Worm (Caenorhabditis elegans): ENCODE results near the gene fbxa-18.

fbxa-18 gene

DNA sequence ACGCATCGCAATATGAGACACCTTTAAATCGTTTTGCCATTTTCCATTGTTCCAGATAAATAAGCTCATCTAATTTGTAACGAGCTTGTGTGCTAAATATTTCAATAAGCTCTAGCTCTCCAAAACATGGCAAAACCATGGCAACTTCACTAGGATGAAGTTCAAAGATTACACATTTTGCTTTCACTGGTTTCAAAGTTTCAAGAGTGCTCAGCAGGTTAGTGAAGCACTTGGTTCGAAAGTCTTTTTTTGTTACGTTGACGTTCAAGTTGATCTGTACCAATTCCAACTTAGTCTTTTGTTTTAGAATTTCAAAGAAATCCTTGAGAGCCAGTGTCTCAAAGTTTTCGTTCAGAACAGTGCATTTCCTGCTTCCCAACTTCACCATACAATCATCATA, at the start of gene fbxa-18:
fbxa-18 (plus strand) TSS at position 301 of the 400 bp plus-strand sequence.
- TF ChIP-seq ztf-11 (tag; optimal IDR thresholded peaks at IDR 0.05): no peak
- no peak for TF ChIP-seq tbx-2 (tag; optimal IDR thresholded peaks at IDR 0.05)
- TF ChIP-seq ceh-82 (tag; optimal IDR thresholded peaks at IDR 0.05): no peak
- no peak for TF ChIP-seq egl-27 (tag; optimal IDR thresholded peaks at IDR 0.05)
- no peak for TF ChIP-seq blmp-1 (tag; optimal IDR thresholded peaks at IDR 0.05)
- no peak for TF ChIP-seq vab-15 (tag; optimal IDR thresholded peaks at IDR 0.05)
- TF ChIP-seq lin-13 (GFP tag; optimal IDR thresholded peaks at IDR 0.05): no peak
- TF ChIP-seq unc-86 (tag; optimal IDR thresholded peaks at IDR 0.05): no peak
- no peak for TF ChIP-seq nhr-28 (tag; optimal IDR thresholded peaks at IDR 0.05)
- TF ChIP-seq egl-13 (tag; optimal IDR thresholded peaks at IDR 0.05): no peak
- TF ChIP-seq lin-39 (tag; optimal IDR thresholded peaks at IDR 0.05): no peak

DNA sequence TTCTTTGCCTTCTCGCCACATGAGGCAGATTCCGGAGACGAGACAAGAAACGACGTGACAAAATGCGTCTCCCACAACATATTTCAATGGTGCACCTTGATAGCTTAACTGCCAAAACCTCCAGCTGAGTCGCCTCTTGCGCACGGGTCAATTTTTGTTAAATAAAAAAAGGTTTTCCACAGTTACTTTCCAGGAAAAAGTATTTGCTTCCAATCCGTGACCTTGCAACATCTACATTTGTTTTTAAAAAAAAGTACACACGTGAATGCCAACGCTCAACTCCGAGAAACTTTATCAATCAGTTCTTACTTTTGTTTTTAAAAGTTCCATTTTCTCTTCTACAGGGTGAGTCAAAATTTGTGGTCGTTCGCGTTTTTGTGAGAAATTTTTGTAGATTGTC, 48.2 kb upstream of the fbxa-18 start, which contains the start of gene F22B8.7:
F22B8.7 (plus strand) TSS at position 301 of the 400 bp plus-strand sequence.
- no peak for TF ChIP-seq lin-35 (GFP tag; optimal IDR thresholded peaks at IDR 0.05)
- TF ChIP-seq dsc-1 (tag; optimal IDR thresholded peaks at IDR 0.05): no peak
- no peak for TF ChIP-seq nhr-237 (tag; optimal IDR thresholded peaks at IDR 0.05)

DNA sequence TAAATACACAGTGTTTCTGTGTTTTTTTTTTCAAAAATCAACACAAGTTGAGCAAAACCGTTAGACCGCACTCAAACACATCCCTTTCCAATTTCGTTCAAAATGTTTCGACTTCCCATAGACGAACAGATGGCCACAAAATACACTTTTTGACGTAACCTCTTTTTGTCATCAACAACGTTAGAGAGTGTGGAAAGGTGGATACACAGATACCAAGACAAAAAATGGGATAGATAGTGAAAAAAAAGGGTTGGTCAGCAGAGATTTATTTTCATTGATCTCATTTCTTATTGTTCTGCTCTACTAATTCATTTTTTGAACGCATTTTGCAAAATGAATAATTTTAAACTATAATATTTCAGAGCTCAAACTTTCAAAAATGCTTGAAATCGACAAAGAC, 47.6 kb upstream of the fbxa-18 start:
- TF ChIP-seq nhr-19 (GFP tag; conservative IDR thresholded peaks at IDR 0.05): peak; percentile 28
- no peak for TF ChIP-seq hlh-17 (GFP tag; optimal IDR thresholded peaks at IDR 0.05; ENCODE audit: borderline replicate concordance)
- TF ChIP-seq skn-1 (tag; optimal IDR thresholded peaks at IDR 0.05): peak; percentile 58
- peak in 1 of 6 experiments; percentile 58 for TF ChIP-seq elt-3 (tag; optimal IDR thresholded peaks at IDR 0.05)
- no peak for TF ChIP-seq fkh-4 (tag; optimal IDR thresholded peaks at IDR 0.05; ENCODE audit: borderline replicate concordance)
- no peak for TF ChIP-seq ceh-90 (tag; optimal IDR thresholded peaks at IDR 0.05)
- TF ChIP-seq nhr-77 (tag; optimal IDR thresholded peaks at IDR 0.05): no peak
- peak; percentile 39 for TF ChIP-seq nhr-20 (tag; optimal IDR thresholded peaks at IDR 0.05)
- TF ChIP-seq mep-1 (tag; optimal IDR thresholded peaks at IDR 0.05): peak; percentile 38
- peak; percentile 43 for TF ChIP-seq rnt-1 (tag; optimal IDR thresholded peaks at IDR 0.05)
- peak; percentile 81 for TF ChIP-seq blmp-1 (tag; optimal IDR thresholded peaks at IDR 0.05)

DNA sequence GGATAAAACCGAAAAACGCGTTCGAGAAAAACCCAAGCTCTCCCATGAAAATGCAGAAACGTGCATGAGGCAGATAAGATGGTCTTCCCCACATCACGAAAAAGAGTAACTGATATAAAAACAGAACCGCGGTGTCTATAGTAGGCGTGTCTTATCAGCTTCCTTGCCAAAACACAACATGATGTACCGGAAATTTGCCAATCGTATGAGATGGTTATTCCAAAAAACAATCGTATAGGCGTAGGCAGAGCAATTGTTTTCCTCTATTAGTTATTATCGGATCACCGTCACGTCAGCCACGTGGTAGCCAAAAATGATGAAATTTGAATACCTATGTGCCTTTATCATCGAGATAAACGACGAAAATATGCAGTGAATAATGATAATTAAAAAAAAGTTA, 43.0 kb upstream of the fbxa-18 start, which contains the start of gene str-7:
str-7 (minus strand) TSS at position 101 of the 400 bp plus-strand sequence.
- no peak for TF ChIP-seq C16A3.4 (tag; optimal IDR thresholded peaks at IDR 0.05)

DNA sequence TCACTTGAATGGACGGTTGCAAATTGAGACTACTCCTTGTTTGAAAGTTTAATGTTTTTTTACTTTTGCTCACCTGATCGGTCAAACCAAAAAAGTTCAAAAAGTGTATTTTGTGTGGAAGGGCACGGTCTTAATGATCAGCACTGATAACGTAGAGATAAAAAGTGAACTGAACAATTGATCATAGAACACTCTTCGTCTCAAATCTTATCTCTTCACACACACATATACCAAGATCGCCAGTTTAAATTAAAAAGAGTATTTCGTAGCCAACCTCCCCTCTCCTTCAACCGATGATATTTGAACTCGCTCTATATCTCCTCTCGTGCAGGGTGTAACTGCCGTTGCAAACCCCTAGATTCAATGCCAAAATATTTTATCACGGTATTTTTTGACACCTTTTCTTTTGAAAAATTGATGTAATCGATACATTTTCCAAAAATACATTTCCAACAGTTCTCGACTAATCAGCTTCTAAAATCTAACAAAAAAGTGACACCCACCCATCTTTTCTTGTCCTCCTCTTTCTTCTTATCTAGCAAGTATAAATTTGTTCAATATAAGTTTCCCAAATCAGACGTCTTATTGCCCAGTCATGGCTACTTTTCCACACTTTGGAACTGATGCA, 42.3 kb upstream of the fbxa-18 start, which contains the start of gene cth-1:
cth-1 (plus strand) TSS at position 578 of the 628 bp plus-strand sequence.
- TF ChIP-seq C16A3.4 (tag; optimal IDR thresholded peaks at IDR 0.05) (no peak), fkh-4 (tag; optimal IDR thresholded peaks at IDR 0.05; ENCODE audit: borderline replicate concordance) (no peak), elt-3 (tag; optimal IDR thresholded peaks at IDR 0.05) (peak in 3 of 6 experiments; percentile 38 to 67 (median 46)), lin-39 (tag; optimal IDR thresholded peaks at IDR 0.05) (no peak), snu-23 (GFP tag; optimal IDR thresholded peaks at IDR 0.05) (no peak), nhr-28 (tag; optimal IDR thresholded peaks at IDR 0.05) (no peak), ceh-63 (GFP tag; optimal IDR thresholded peaks at IDR 0.05) (no peak), lin-14 (GFP tag; optimal IDR thresholded peaks at IDR 0.05) (peak; percentile 14), lir-3 (tag; optimal IDR thresholded peaks at IDR 0.05; ENCODE audit: poor library complexity) (no peak), C04F5.9 (tag; optimal IDR thresholded peaks at IDR 0.05) (no peak), lsy-2 (tag; optimal IDR thresholded peaks at IDR 0.05) (no peak), unc-130 (tag; optimal IDR thresholded peaks at IDR 0.05) (no peak), xbp-1 (tag; optimal IDR thresholded peaks at IDR 0.05) (no peak), nhr-47 (tag; optimal IDR thresholded peaks at IDR 0.05) (no peak), nhr-11 (tag; optimal IDR thresholded peaks at IDR 0.05) (no peak), unc-86 (tag; optimal IDR thresholded peaks at IDR 0.05) (no peak), mab-9 (GFP tag; IDR thresholded peaks at IDR 0.05) (no peak), nhr-84 (tag; optimal IDR thresholded peaks at IDR 0.05) (no peak), isw-1 (GFP tag; IDR thresholded peaks at IDR 0.05) (no peak), nhr-237 (tag; optimal IDR thresholded peaks at IDR 0.05) (no peak), elt-2 (tag; optimal IDR thresholded peaks at IDR 0.05) (peak; percentile 49), sup-37 (GFP tag; optimal IDR thresholded peaks at IDR 0.05) (no peak), unc-62 (GFP tag; optimal IDR thresholded peaks at IDR 0.05) (no peak), ces-1 (GFP tag; optimal IDR thresholded peaks at IDR 0.05) (no peak), mdl-1 (tag; optimal IDR thresholded peaks at IDR 0.05) (peak in 1 of 2 experiments; percentile 1)
